Worm (Caenorhabditis elegans): ENCODE data around the gene Y66D12A.16.
A peak's percentile ranks its signal among the peaks of the same experiment; 100 is the strongest.

Y66D12A.16 gene

ce11 chrIII:11558251-11558650, 34.9 kb downstream of the Y66D12A.16 start:
- peak; percentile 76 for TF ChIP-seq nhr-25 (tag; optimal IDR thresholded peaks at IDR 0.05)
- no peak for TF ChIP-seq elt-1 (tag; optimal IDR thresholded peaks at IDR 0.05)

ce11 chrIII:11559677-11560076, 36.3 kb downstream of the Y66D12A.16 start:
- TF ChIP-seq nhr-25 (tag; optimal IDR thresholded peaks at IDR 0.05) (peak; percentile 57), ceh-9 (tag; optimal IDR thresholded peaks at IDR 0.05) (no peak)

- TF ChIP-seq zag-1 (tag; optimal IDR thresholded peaks at IDR 0.05) (no peak), egl-27 (tag; optimal IDR thresholded peaks at IDR 0.05) (no peak), ztf-4 (tag; optimal IDR thresholded peaks at IDR 0.05) (no peak), nhr-77 (tag; optimal IDR thresholded peaks at IDR 0.05) (no peak), ztf-11 (tag; optimal IDR thresholded peaks at IDR 0.05) (no peak), nhr-28 (tag; optimal IDR thresholded peaks at IDR 0.05) (no peak), nhr-67 (tag; optimal IDR thresholded peaks at IDR 0.05) (no peak), elt-2 (tag; optimal IDR thresholded peaks at IDR 0.05) (no peak), aly-2 (tag; optimal IDR thresholded peaks at IDR 0.05) (no peak), fkh-2 (tag; optimal IDR thresholded peaks at IDR 0.05) (no peak), ceh-28 (tag; optimal IDR thresholded peaks at IDR 0.05) (no peak)
Observed at ce11 chrIII:11560504-11561202, 37.3 kb downstream of the Y66D12A.16 start, which contains the start of gene ztf-29. Gene ztf-29 (plus strand): TSS chrIII:11561152.

ce11 chrIII:11561597-11561996, 38.2 kb downstream of the Y66D12A.16 start:
- TF ChIP-seq aly-2 (tag; optimal IDR thresholded peaks at IDR 0.05) (no peak), fkh-2 (tag; optimal IDR thresholded peaks at IDR 0.05) (no peak), nhr-76 (tag; optimal IDR thresholded peaks at IDR 0.05) (no peak), skn-1 (tag; optimal IDR thresholded peaks at IDR 0.05) (no peak), pqm-1 (tag; optimal IDR thresholded peaks at IDR 0.05) (no peak), nhr-67 (tag; optimal IDR thresholded peaks at IDR 0.05) (no peak), egl-27 (tag; optimal IDR thresholded peaks at IDR 0.05) (no peak), elt-3 (tag; optimal IDR thresholded peaks at IDR 0.05) (no peak), hmg-11 (tag; optimal IDR thresholded peaks at IDR 0.05) (no peak), sea-2 (GFP tag; optimal IDR thresholded peaks at IDR 0.05) (no peak), jun-1 (tag; optimal IDR thresholded peaks at IDR 0.05) (no peak), unc-39 (tag; optimal IDR thresholded peaks at IDR 0.05) (no peak), elt-2 (tag; optimal IDR thresholded peaks at IDR 0.05) (no peak), mdl-1 (tag; optimal IDR thresholded peaks at IDR 0.05) (no peak), lsy-12 (tag; optimal IDR thresholded peaks at IDR 0.05) (no peak), ceh-9 (tag; optimal IDR thresholded peaks at IDR 0.05) (no peak), pha-4 (tag; optimal IDR thresholded peaks at IDR 0.05) (no peak)

- TF ChIP-seq skn-1 (tag; optimal IDR thresholded peaks at IDR 0.05) (no peak), hmg-11 (tag; optimal IDR thresholded peaks at IDR 0.05) (no peak), nhr-237 (tag; optimal IDR thresholded peaks at IDR 0.05) (no peak), fkh-10 (GFP tag; optimal IDR thresholded peaks at IDR 0.05) (no peak), pha-4 (tag; optimal IDR thresholded peaks at IDR 0.05) (no peak), elt-2 (tag; optimal IDR thresholded peaks at IDR 0.05) (no peak), ceh-82 (tag; optimal IDR thresholded peaks at IDR 0.05) (no peak), aly-2 (tag; optimal IDR thresholded peaks at IDR 0.05) (no peak), ceh-9 (tag; optimal IDR thresholded peaks at IDR 0.05) (no peak), ceh-16 (tag; optimal IDR thresholded peaks at IDR 0.05) (no peak), pqm-1 (tag; optimal IDR thresholded peaks at IDR 0.05) (no peak), ZK546.5 (tag; optimal IDR thresholded peaks at IDR 0.05) (no peak), ztf-4 (tag; optimal IDR thresholded peaks at IDR 0.05) (no peak), elt-3 (tag; optimal IDR thresholded peaks at IDR 0.05) (no peak), unc-62 (GFP tag; optimal IDR thresholded peaks at IDR 0.05) (no peak), ztf-11 (tag; optimal IDR thresholded peaks at IDR 0.05) (no peak), sea-2 (GFP tag; optimal IDR thresholded peaks at IDR 0.05) (no peak), nhr-11 (tag; optimal IDR thresholded peaks at IDR 0.05) (no peak), nfya-1 (tag; optimal IDR thresholded peaks at IDR 0.05; ENCODE audit: insufficient read depth) (no peak)
Observed at ce11 chrIII:11563417-11563949, 40.1 kb downstream of the Y66D12A.16 start, which contains the start of gene Y66D12A.11. Gene Y66D12A.11 (plus strand): TSS chrIII:11563467.
